Fruit fly (Drosophila melanogaster) whole organism, wandering third instar larva: ENCODE results near the gene PGRP-LD.

ENCODE experiments used
- Abd-B ChIP-seq: fragments of >200 bp; optimal IDR thresholded peaks from 2 replicates; lab custom pipeline; 2017; ENCODE audit warnings: missing biosample characterization, missing genetic modification characterization
- CG32264 ChIP-seq: fragments of 200-800 bp; sonication (Bioruptor generic); optimal IDR thresholded peaks from 2 replicates; lab custom pipeline; 2016; ENCODE audit warnings: missing biosample characterization, missing genetic modification characterization
- CG9705 ChIP-seq: fragments of 200-800 bp; sonication (Bioruptor generic); optimal IDR thresholded peaks from 2 replicates; lab custom pipeline; 2018; ENCODE audit warnings: missing biosample characterization, mild to moderate bottlenecking, missing genetic modification characterization
- CrebA ChIP-seq: fragments of 200-800 bp; sonication (Bioruptor generic); optimal IDR thresholded peaks from 2 replicates; lab custom pipeline; 2016; ENCODE audit warnings: missing biosample characterization, mild to moderate bottlenecking, missing genetic modification characterization, borderline replicate concordance
- Dfd ChIP-seq: fragments of >200 bp; optimal IDR thresholded peaks from 2 replicates; lab custom pipeline; 2017; ENCODE audit warnings: missing biosample characterization, missing genetic modification characterization
- Dif ChIP-seq: fragments of 200-275, 200-300 bp; sonication (Bioruptor generic); optimal IDR thresholded peaks from 2 replicates; lab custom pipeline; 2018; ENCODE audit warnings: missing biosample characterization, missing genetic modification characterization; ENCODE audit not compliant: partially characterized antibody
- GATAd ChIP-seq: sonication (Bioruptor generic); optimal IDR thresholded peaks from 2 replicates; lab custom pipeline; 2016; ENCODE audit warnings: missing biosample characterization, missing genetic modification characterization
- HLH106 ChIP-seq: fragments of 200-800 bp; optimal IDR thresholded peaks from 3 replicates; lab custom pipeline; 2019; ENCODE audit warnings: missing biosample characterization, mild to moderate bottlenecking, missing genetic modification characterization, moderate library complexity
- Hnf4 ChIP-seq: fragments of 200-800 bp; sonication (Bioruptor generic); optimal IDR thresholded peaks from 2 replicates; lab custom pipeline; 2016; ENCODE audit warnings: missing biosample characterization, mild to moderate bottlenecking, missing genetic modification characterization
- Hr78 ChIP-seq: fragments of >200 bp; optimal IDR thresholded peaks from 2 replicates; lab custom pipeline; 2017; ENCODE audit warnings: missing biosample characterization, missing genetic modification characterization
- Hr83 ChIP-seq: fragments of 200-300 bp; sonication (Bioruptor generic); optimal IDR thresholded peaks from 2 replicates; lab custom pipeline; 2016; ENCODE audit warnings: missing biosample characterization, mild to moderate bottlenecking, missing genetic modification characterization, moderate library complexity; ENCODE audit not compliant: poor library complexity, severe bottlenecking
- Jra ChIP-seq: sonication (Bioruptor generic); optimal IDR thresholded peaks from 2 replicates; lab custom pipeline; 2016; ENCODE audit warnings: missing biosample characterization, missing genetic modification characterization
- Mio ChIP-seq: sonication (Bioruptor generic); optimal IDR thresholded peaks from 2 replicates; lab custom pipeline; 2016; ENCODE audit warnings: missing biosample characterization, missing genetic modification characterization
- Myc ChIP-seq: fragments of >200 bp; optimal IDR thresholded peaks from 2 replicates; lab custom pipeline; 2017
- N ChIP-seq: fragments of >200 bp; optimal IDR thresholded peaks from 2 replicates; lab custom pipeline; 2018; ENCODE audit warnings: missing biosample characterization, missing external identifiers, missing genetic modification characterization
- OdsH ChIP-seq: fragments of 200-800 bp; sonication (Bioruptor generic); optimal IDR thresholded peaks from 2 replicates; lab custom pipeline; 2016; ENCODE audit warnings: missing biosample characterization, mild to moderate bottlenecking, missing genetic modification characterization
- Rel ChIP-seq, 2 experiments: fragments of 200-800 bp; sonication (Bioruptor generic) in 1 of 2; optimal IDR thresholded peaks; 2 replicates in 1 of 2; 3 replicates in 1 of 2; lab custom pipeline; 2016 to 2019; ENCODE audit warnings: mild to moderate bottlenecking in 2 of 2, missing biosample characterization in 2 of 2, missing genetic modification characterization in 2 of 2, moderate library complexity in 1 of 2
- Sp1 ChIP-seq: fragments of 200-800 bp; sonication (Bioruptor generic); optimal IDR thresholded peaks from 3 replicates; lab custom pipeline; 2019; ENCODE audit warnings: missing biosample characterization, mild to moderate bottlenecking, missing genetic modification characterization, moderate library complexity
- Vsx2 ChIP-seq: fragments of 200-300, 225-300 bp; sonication (Bioruptor generic); optimal IDR thresholded peaks from 2 replicates; lab custom pipeline; 2018; ENCODE audit warnings: missing biosample characterization, missing genetic modification characterization; ENCODE audit not compliant: partially characterized antibody
- br ChIP-seq: fragments of 200-800 bp; sonication (Bioruptor generic); optimal IDR thresholded peaks from 2 replicates; lab custom pipeline; 2016; ENCODE audit warnings: missing biosample characterization, missing genetic modification characterization
- brk ChIP-seq: fragments of 200-800 bp; sonication (Bioruptor generic); optimal IDR thresholded peaks from 2 replicates; lab custom pipeline; 2016; ENCODE audit warnings: missing biosample characterization, mild to moderate bottlenecking, missing genetic modification characterization
- dl ChIP-seq, 2 experiments: fragments of 175-275, 200-275 bp in 1 of 2; fragments of 200-275 bp in 1 of 2; sonication (Bioruptor generic); optimal IDR thresholded peaks; lab custom pipeline; 2018; ENCODE audit warnings: mild to moderate bottlenecking in 2 of 2, missing biosample characterization in 2 of 2, missing genetic modification characterization in 2 of 2, moderate library complexity in 2 of 2; ENCODE audit not compliant: partially characterized antibody in 2 of 2, insufficient read depth in 1 of 2
- dmrt93B ChIP-seq: fragments of 200-800 bp; sonication (Bioruptor generic); optimal IDR thresholded peaks from 2 replicates; lab custom pipeline; 2018; ENCODE audit warnings: missing biosample characterization, mild to moderate bottlenecking, missing genetic modification characterization
- dsf ChIP-seq: sonication (Bioruptor generic); optimal IDR thresholded peaks from 2 replicates; lab custom pipeline; 2016; ENCODE audit warnings: missing biosample characterization, missing genetic modification characterization, borderline replicate concordance
- ey ChIP-seq: fragments of 200-800 bp; sonication (Bioruptor generic); optimal IDR thresholded peaks from 2 replicates; lab custom pipeline; 2016; ENCODE audit warnings: missing biosample characterization, missing genetic modification characterization
- foxo ChIP-seq, 2 experiments: fragments of 200-800 bp; sonication (Bioruptor generic); optimal IDR thresholded peaks; 2 replicates in 1 of 2; 3 replicates in 1 of 2; lab custom pipeline; 2016 to 2017; ENCODE audit warnings: missing biosample characterization in 2 of 2, missing genetic modification characterization in 2 of 2
- fru ChIP-seq: fragments of 200-800 bp; sonication (Bioruptor generic); optimal IDR thresholded peaks from 3 replicates; lab custom pipeline; 2016; ENCODE audit warnings: missing biosample characterization, mild to moderate bottlenecking, missing genetic modification characterization
- h ChIP-seq: fragments of 200-800 bp; sonication (Bioruptor generic); optimal IDR thresholded peaks from 3 replicates; lab custom pipeline; 2016; ENCODE audit warnings: missing biosample characterization, mild to moderate bottlenecking, missing genetic modification characterization
- jim ChIP-seq: fragments of 175-275, 200-325 bp; sonication (Bioruptor generic); optimal IDR thresholded peaks from 2 replicates; lab custom pipeline; 2016; ENCODE audit warnings: missing biosample characterization, mild to moderate bottlenecking, missing genetic modification characterization
- lola ChIP-seq: fragments of >200 bp; optimal IDR thresholded peaks from 2 replicates; lab custom pipeline; 2017; ENCODE audit warnings: missing biosample characterization, missing genetic modification characterization
- pan ChIP-seq: fragments of >200 bp; optimal IDR thresholded peaks from 2 replicates; lab custom pipeline; 2017
- psq ChIP-seq: fragments of 200-800 bp; sonication (Bioruptor generic); optimal IDR thresholded peaks from 3 replicates; lab custom pipeline; 2017; ENCODE audit warnings: missing biosample characterization, mild to moderate bottlenecking, missing genetic modification characterization, moderate library complexity
- rgr ChIP-seq: fragments of 200-800 bp; sonication (Bioruptor generic); optimal IDR thresholded peaks from 3 replicates; lab custom pipeline; 2016; ENCODE audit warnings: missing biosample characterization, mild to moderate bottlenecking, missing genetic modification characterization
- sage ChIP-seq: fragments of 200-800 bp; sonication (Bioruptor generic); optimal IDR thresholded peaks from 2 replicates; lab custom pipeline; 2016; ENCODE audit warnings: missing biosample characterization, mild to moderate bottlenecking, missing genetic modification characterization
- sv ChIP-seq: fragments of 200-800 bp; sonication (Bioruptor generic); optimal IDR thresholded peaks from 3 replicates; lab custom pipeline; 2016; ENCODE audit warnings: missing biosample characterization, missing genetic modification characterization
- tai ChIP-seq: sonication (Bioruptor generic); optimal IDR thresholded peaks from 2 replicates; lab custom pipeline; 2016; ENCODE audit warnings: missing biosample characterization, missing genetic modification characterization
- usp ChIP-seq: fragments of >200 bp; optimal IDR thresholded peaks from 2 replicates; lab custom pipeline; 2017; ENCODE audit warnings: missing biosample characterization, missing genetic modification characterization
- woc ChIP-seq: sonication (Bioruptor generic); optimal IDR thresholded peaks from 2 replicates; lab custom pipeline; 2016; ENCODE audit warnings: missing biosample characterization, mild to moderate bottlenecking, missing genetic modification characterization

The PGRP-LD gene

DNA sequence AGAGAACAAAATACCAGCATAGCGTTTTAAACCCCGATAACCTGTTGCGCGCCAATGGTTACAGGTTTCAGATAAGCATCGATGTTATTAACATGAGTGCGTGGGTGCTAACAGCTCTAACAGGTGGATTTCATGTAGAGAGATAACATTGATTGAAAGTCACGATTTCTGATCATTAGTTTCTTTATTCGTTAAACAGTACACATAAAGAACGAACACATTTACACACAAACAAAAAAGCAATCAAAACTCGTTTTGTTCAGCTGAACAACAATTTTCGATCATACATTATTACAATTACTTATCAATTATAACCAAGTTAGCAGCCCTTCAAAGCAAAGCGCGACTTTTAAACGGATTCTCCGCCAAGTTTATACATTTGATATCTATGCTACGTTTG is 9.8 kb downstream of the PGRP-LD start:
- TF ChIP-seq CrebA, result no peak
- peak in 1 of 2 experiments; percentile 6 for TF ChIP-seq foxo (GFP tag; optimal IDR thresholded peaks at IDR 0.05; lab: Kevin White, UChicago)
- no peak for TF ChIP-seq N (GFP tag; lab: Kevin White, UChicago)
- TF ChIP-seq psq, result no peak
- TF ChIP-seq Hr83 (GFP tag; lab: Kevin White, UChicago), result peak; percentile 31
- no peak for TF ChIP-seq Abd-B (GFP tag; lab: Kevin White, UChicago)
- TF ChIP-seq CG32264, result peak; percentile 40
- no peak for TF ChIP-seq lola
- no peak for TF ChIP-seq Dif
- TF ChIP-seq dmrt93B (GFP tag; lab: Kevin White, UChicago), result no peak
- TF ChIP-seq woc (GFP tag; lab: Kevin White, UChicago), result no peak
- no peak for TF ChIP-seq GATAd (GFP tag; lab: Kevin White, UChicago)
- TF ChIP-seq Mio (GFP tag; lab: Kevin White, UChicago), result no peak
- peak; percentile 6 for TF ChIP-seq sv (GFP tag; lab: Kevin White, UChicago)
- peak; percentile 23 for TF ChIP-seq CG9705 (GFP tag; lab: Kevin White, UChicago)
- TF ChIP-seq Hnf4 (GFP tag; lab: Kevin White, UChicago), result no peak
- no peak for TF ChIP-seq h (GFP tag; lab: Kevin White, UChicago)
- no peak for TF ChIP-seq dl (GFP tag; optimal IDR thresholded peaks at IDR 0.05; lab: Kevin White, UChicago; ENCODE audit: insufficient read depth in 1 of 2, partially characterized antibody in 2 of 2)
- TF ChIP-seq Myc (lab: Kevin White, UChicago), result no peak
- no peak for TF ChIP-seq jim (GFP tag; lab: Kevin White, UChicago)
- no peak for TF ChIP-seq Vsx2 (GFP tag; lab: Kevin White, UChicago)
- TF ChIP-seq HLH106 (tag; lab: Kevin White, UChicago), result peak; percentile 27
- no peak for TF ChIP-seq brk (GFP tag; lab: Kevin White, UChicago)
- TF ChIP-seq sage (GFP tag; lab: Kevin White, UChicago), result peak; percentile 41
- TF ChIP-seq fru (GFP tag; lab: Kevin White, UChicago), result peak; percentile 30
- no peak for TF ChIP-seq Dfd
- TF ChIP-seq Sp1 (GFP tag; lab: Kevin White, UChicago), result no peak
- TF ChIP-seq br, result no peak
- no peak for TF ChIP-seq Hr78
- TF ChIP-seq tai, result no peak
- no peak for TF ChIP-seq rgr (GFP tag; lab: Kevin White, UChicago)
- no peak for TF ChIP-seq Rel (GFP tag; optimal IDR thresholded peaks at IDR 0.05; lab: Kevin White, UChicago)
- no peak for TF ChIP-seq Rel (tag; optimal IDR thresholded peaks at IDR 0.05; lab: Kevin White, UChicago)
- no peak for TF ChIP-seq pan
- TF ChIP-seq Jra, result no peak
- peak; percentile 6 for TF ChIP-seq dsf (GFP tag; lab: Kevin White, UChicago)
- peak; percentile 42 for TF ChIP-seq ey (GFP tag; lab: Kevin White, UChicago)
- no peak for TF ChIP-seq usp (GFP tag; lab: Kevin White, UChicago)
- peak; percentile 32 for TF ChIP-seq OdsH (GFP tag; lab: Kevin White, UChicago)

DNA sequence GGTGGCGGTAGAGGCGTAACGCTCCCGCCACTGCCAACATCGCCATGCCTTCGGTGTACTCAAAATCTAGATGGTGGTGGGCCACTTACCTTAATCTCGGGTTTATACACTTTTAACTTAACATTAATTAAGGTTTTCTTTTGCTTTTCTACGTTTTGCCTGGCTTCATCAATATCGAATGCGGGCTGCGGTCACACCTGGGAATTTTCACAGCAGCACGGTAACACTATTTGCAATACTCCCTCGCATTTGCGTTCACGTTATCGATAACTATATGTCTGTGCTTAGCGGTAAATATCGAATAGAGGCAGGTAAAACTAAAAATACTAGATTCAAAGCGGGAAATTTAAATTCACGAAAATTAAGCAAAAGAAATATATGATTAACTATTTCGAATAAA is 14.1 kb downstream of the PGRP-LD start, which contains the start of gene Bre1:
Gene Bre1, minus strand, starts transcription at position 226 of the 400 bp plus-strand sequence.
- no peak for TF ChIP-seq Dif
- no peak for TF ChIP-seq sv (GFP tag; lab: Kevin White, UChicago)
- no peak for TF ChIP-seq Myc (lab: Kevin White, UChicago)
- no peak for TF ChIP-seq pan
- TF ChIP-seq lola, result no peak
- no peak for TF ChIP-seq Mio (GFP tag; lab: Kevin White, UChicago)
- TF ChIP-seq dmrt93B (GFP tag; lab: Kevin White, UChicago), result no peak
- no peak for TF ChIP-seq CG9705 (GFP tag; lab: Kevin White, UChicago)
- TF ChIP-seq Abd-B (GFP tag; lab: Kevin White, UChicago), result no peak

DNA sequence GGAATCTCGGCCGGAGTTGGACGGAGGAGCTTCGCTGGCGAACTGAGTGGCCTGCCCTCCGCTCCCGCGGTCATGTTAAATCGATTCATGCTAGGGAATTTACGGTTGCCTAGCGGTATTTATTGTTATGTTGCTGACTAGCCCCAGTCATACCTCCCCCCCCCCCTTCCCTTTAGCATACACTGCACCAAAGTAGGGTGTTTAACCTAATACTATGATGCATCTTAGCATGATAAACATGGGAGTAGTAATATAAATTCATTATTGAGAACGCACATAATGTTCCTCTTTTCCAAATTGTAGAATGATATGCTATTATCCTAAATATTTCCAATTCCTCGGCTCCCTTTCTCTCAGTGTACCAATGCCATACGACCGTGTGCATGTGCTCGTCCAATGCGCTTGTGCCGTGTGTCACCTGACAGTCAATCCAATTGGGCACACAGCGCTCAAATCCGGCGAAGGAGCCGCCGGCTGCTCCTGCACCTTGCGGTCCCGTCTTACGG is 16.7 kb downstream of the PGRP-LD start, which contains the start of gene Tektin-C:
Gene Tektin-C, minus strand, starts transcription at position 51 of the 506 bp plus-strand sequence.
- no peak for TF ChIP-seq Dif
- no peak for TF ChIP-seq CrebA
- no peak for TF ChIP-seq br
- TF ChIP-seq CG32264, result no peak
- TF ChIP-seq jim (GFP tag; lab: Kevin White, UChicago), result no peak
- TF ChIP-seq dl (GFP tag; optimal IDR thresholded peaks at IDR 0.05; lab: Kevin White, UChicago; ENCODE audit: insufficient read depth in 1 of 2, partially characterized antibody in 2 of 2), result no peak
- no peak for TF ChIP-seq psq
- TF ChIP-seq GATAd (GFP tag; lab: Kevin White, UChicago), result no peak
- no peak for TF ChIP-seq fru (GFP tag; lab: Kevin White, UChicago)
- TF ChIP-seq ey (GFP tag; lab: Kevin White, UChicago), result no peak
- no peak for TF ChIP-seq Rel (GFP tag; optimal IDR thresholded peaks at IDR 0.05; lab: Kevin White, UChicago)
- no peak for TF ChIP-seq Rel (tag; optimal IDR thresholded peaks at IDR 0.05; lab: Kevin White, UChicago)
- TF ChIP-seq usp (GFP tag; lab: Kevin White, UChicago), result no peak
- TF ChIP-seq CG9705 (GFP tag; lab: Kevin White, UChicago), result no peak
- TF ChIP-seq sage (GFP tag; lab: Kevin White, UChicago), result no peak
- TF ChIP-seq h (GFP tag; lab: Kevin White, UChicago), result no peak
- TF ChIP-seq Dfd, result no peak
- TF ChIP-seq Mio (GFP tag; lab: Kevin White, UChicago), result no peak
- TF ChIP-seq dmrt93B (GFP tag; lab: Kevin White, UChicago), result no peak
